Fruit fly (Drosophila melanogaster): ENCODE data around the gene CG33270.

Gene CG33270

dm6 chr3L:11554338-11554737 lies 24.1 kb downstream of the CG33270 start (continued):
- TF ChIP-seq bab2 (GFP tag; optimal IDR thresholded peaks at IDR 0.05) (peak; percentile 69), Hey (tag; optimal IDR thresholded peaks at IDR 0.05) (no peak), Abd-B (GFP tag; optimal IDR thresholded peaks at IDR 0.05) (peak; percentile 84), tgo (GFP tag; IDR thresholded peaks at IDR 0.05) (peak; percentile 71), CG5245 (GFP tag; optimal IDR thresholded peaks at IDR 0.05) (peak; percentile 85), zen (tag; optimal IDR thresholded peaks at IDR 0.05) (peak; percentile 95), CG3065 (GFP tag; optimal IDR thresholded peaks at IDR 0.05) (peak; percentile 73), CG6683 (GFP tag; optimal IDR thresholded peaks at IDR 0.05) (peak; percentile 32), CG4617 (GFP tag; optimal IDR thresholded peaks at IDR 0.05; ENCODE audit: borderline replicate concordance) (peak; percentile 60), CG12659 (GFP tag; optimal IDR thresholded peaks at IDR 0.05) (peak; percentile 72), CG4854 (GFP tag; optimal IDR thresholded peaks at IDR 0.05) (peak; percentile 74), CG7987 (GFP tag; optimal IDR thresholded peaks at IDR 0.05) (peak; percentile 63), Oli (tag; optimal IDR thresholded peaks at IDR 0.05) (peak; percentile 84), NC2α (GFP tag; optimal IDR thresholded peaks at IDR 0.05) (no peak), CG18476 (GFP tag; optimal IDR thresholded peaks at IDR 0.05) (peak; percentile 84), tx (GFP tag; optimal IDR thresholded peaks at IDR 0.05) (peak; percentile 56), CG6254 (GFP tag; optimal IDR thresholded peaks at IDR 0.05) (peak; percentile 93), HHEX (GFP tag; optimal IDR thresholded peaks at IDR 0.05) (peak; percentile 63), bbx (GFP tag; IDR thresholded peaks at IDR 0.05; ENCODE audit: partially characterized antibody) (no peak), stwl (tag; optimal IDR thresholded peaks at IDR 0.05) (peak; percentile 74), CG12769 (tag; optimal IDR thresholded peaks at IDR 0.05) (peak; percentile 46), MTF-1 (GFP tag; optimal IDR thresholded peaks at IDR 0.05; ENCODE audit: borderline replicate concordance) (peak; percentile 83), salm (tag; optimal IDR thresholded peaks at IDR 0.05) (peak; percentile 18), tll (GFP tag; optimal IDR thresholded peaks at IDR 0.05) (peak in 1 of 2 experiments; percentile 53), Dip2 (GFP tag; IDR thresholded peaks at IDR 0.05) (no peak), dpn (GFP tag; optimal IDR thresholded peaks at IDR 0.05) (peak; percentile 70 to 80), CG18599 (GFP tag; optimal IDR thresholded peaks at IDR 0.05) (peak; percentile 77), D (optimal IDR thresholded peaks at IDR 0.05) (no peak), D (GFP tag; optimal IDR thresholded peaks at IDR 0.05) (peak; percentile 89), CG18262 (tag; optimal IDR thresholded peaks at IDR 0.05) (peak; percentile 96), NC2β (GFP tag; optimal IDR thresholded peaks at IDR 0.05) (peak; percentile 88), bigmax (GFP tag; optimal IDR thresholded peaks at IDR 0.05) (no peak), Lpt (GFP tag; optimal IDR thresholded peaks at IDR 0.05) (no peak), CG1529 (GFP tag; optimal IDR thresholded peaks at IDR 0.05) (peak; percentile 85), sd (tag; optimal IDR thresholded peaks at IDR 0.05) (no peak), abd-A (tag; optimal IDR thresholded peaks at IDR 0.05) (no peak), ci (GFP tag; IDR thresholded peaks at IDR 0.05) (peak; percentile 89), CG9932 (GFP tag; IDR thresholded peaks at IDR 0.05) (peak; percentile 20; the same call in 1 of the 2 replicates), Bgb (GFP tag; IDR thresholded peaks at IDR 0.05; ENCODE audit: partially characterized antibody) (no peak), hkb (optimal IDR thresholded peaks at IDR 0.05) (no peak), hkb (GFP tag; IDR thresholded peaks at IDR 0.05) (peak; percentile 83), Ets65A (GFP tag) (peak; percentile 96), CG13624 (GFP tag; optimal IDR thresholded peaks at IDR 0.05) (peak; percentile 48), Atf-2 (GFP tag; optimal IDR thresholded peaks at IDR 0.05) (peak; percentile 68), fru (optimal IDR thresholded peaks at IDR 0.05) (no peak), BEAF-32 (GFP tag; optimal IDR thresholded peaks at IDR 0.05) (no peak), cad (GFP tag; optimal IDR thresholded peaks at IDR 0.05) (no peak), BtbVII (GFP tag; optimal IDR thresholded peaks at IDR 0.05) (peak; percentile 49), kay (GFP tag; optimal IDR thresholded peaks at IDR 0.05) (peak; percentile 48), CG9876 (GFP tag; optimal IDR thresholded peaks at IDR 0.05) (no peak), CG3847 (GFP tag; IDR thresholded peaks at IDR 0.05) (0 out of 2 replicates have a peak, but pooled peaks have one; percentile 15)

Measured in whole organism, embryonic.